Worm (Caenorhabditis elegans) whole organism, midembryonic: ENCODE data around the gene txt-13.
A peak's percentile ranks its signal among the peaks of the same experiment; 100 is the strongest.

Source experiments
- cog-1 ChIP-seq: sonication (generic microtip); optimal IDR thresholded peaks from 2 replicates; lab custom pipeline; 2016; ENCODE audit warnings: missing genetic modification characterization, missing compliant biosample characterization
- flt-1 ChIP-seq: fragments of 200-800 bp; sonication (Bioruptor generic); IDR thresholded peaks from 2 replicates; pipeline ENCODE4 v1.3.6; 2022; ENCODE audit warnings: missing genetic modification characterization, missing compliant biosample characterization
- med-1 ChIP-seq: sonication (generic microtip); optimal IDR thresholded peaks from 2 replicates; lab custom pipeline; 2017; ENCODE audit warnings: missing genetic modification characterization, mild to moderate bottlenecking, missing compliant biosample characterization, antibody characterized with exemption, missing genetic modification reagents; ENCODE audit not compliant: insufficient read depth
- tab-1 ChIP-seq: fragments of 200-800 bp; sonication (Bioruptor generic); IDR thresholded peaks from 2 replicates; pipeline ENCODE4 v1.3.6; 2022; ENCODE audit warnings: missing genetic modification characterization, missing compliant biosample characterization
- ztf-23 ChIP-seq: fragments of 200-800 bp; sonication (Bioruptor generic); IDR thresholded peaks from 2 replicates; pipeline ENCODE4 v1.3.6; 2022; ENCODE audit warnings: missing genetic modification reagents, missing genetic modification characterization, missing compliant biosample characterization

DNA sequence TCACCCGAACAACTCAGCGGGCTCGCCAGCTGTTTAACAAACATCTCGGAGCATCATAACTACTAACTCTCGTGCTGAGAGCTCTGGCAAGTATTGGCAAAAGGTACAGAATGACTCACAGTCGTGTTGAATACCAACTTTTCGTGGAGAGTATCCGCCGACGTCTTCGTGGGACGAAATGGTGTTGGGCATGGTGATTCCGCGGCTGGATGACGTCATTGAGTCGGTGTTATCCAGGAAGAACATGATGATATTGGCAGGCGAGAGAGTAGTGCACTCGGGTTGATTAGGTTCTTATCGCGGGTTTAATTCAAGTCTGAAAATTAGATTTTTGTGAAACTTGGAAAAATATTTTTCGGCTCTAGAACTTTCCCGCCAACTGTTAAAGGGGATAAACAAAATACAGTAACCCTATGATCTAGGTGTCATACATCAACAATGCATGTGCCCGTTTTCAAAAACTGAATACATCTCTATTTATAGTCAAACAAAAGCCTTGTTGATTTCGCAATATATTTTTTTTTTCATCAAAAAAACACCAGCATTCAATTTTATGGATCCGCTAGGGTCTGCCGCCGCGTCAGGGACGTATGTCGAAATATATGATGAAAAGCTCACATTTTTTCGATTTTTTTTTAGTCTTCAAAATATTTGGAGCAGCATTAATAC lies 16.9 kb upstream of the txt-13 start:
- no peak for TF ChIP-seq med-1 (GFP tag; lab: Kevin White, UChicago)
- TF ChIP-seq tab-1, result 0 out of 2 replicates have a peak, but pooled peaks have one; percentile 28
- TF ChIP-seq flt-1 (GFP tag; lab: Robert Waterston, UW), result no peak
- TF ChIP-seq ztf-23 (GFP tag; lab: Robert Waterston, UW), result no peak
- no peak for TF ChIP-seq cog-1 (tag; lab: Kevin White, UChicago)
